Worm (Caenorhabditis elegans): ENCODE measurements around the gene srlf-32.

The srlf-32 gene

DNA sequence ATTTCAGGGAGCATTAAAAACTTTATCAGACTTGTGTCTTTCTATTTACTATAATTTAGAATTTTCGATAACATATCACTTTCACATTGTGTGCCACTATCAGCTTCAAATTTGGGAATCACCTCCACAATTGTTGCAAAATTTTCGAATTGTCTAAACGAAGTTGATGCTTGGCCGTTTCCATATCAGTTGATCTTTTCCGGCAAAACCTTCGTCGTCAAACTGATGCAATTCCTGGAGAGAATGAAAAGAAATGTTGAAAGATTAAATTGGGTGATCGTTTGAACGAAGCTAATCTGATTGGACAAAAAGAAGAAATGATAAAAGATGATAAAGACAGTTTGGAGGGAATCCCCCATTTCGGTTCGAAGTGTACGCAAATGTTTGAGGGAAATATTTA lies 29.8 kb downstream of the srlf-32 start (continued):
- TF ChIP-seq nhr-25 (tag; optimal IDR thresholded peaks at IDR 0.05), result peak; percentile 81
- TF ChIP-seq ceh-9 (tag; optimal IDR thresholded peaks at IDR 0.05), result no peak

- TF ChIP-seq elt-2 (tag; optimal IDR thresholded peaks at IDR 0.05) (peak; percentile 89), elt-3 (tag; optimal IDR thresholded peaks at IDR 0.05) (peak in 2 of 3 experiments; percentile 73 to 93), R02D3.7 (tag; optimal IDR thresholded peaks at IDR 0.05) (peak; percentile 27), unc-39 (tag; optimal IDR thresholded peaks at IDR 0.05) (no peak), ceh-28 (tag; optimal IDR thresholded peaks at IDR 0.05) (peak; percentile 49), fkh-2 (tag; optimal IDR thresholded peaks at IDR 0.05) (no peak), eor-1 (tag; optimal IDR thresholded peaks at IDR 0.05) (no peak), fos-1 (tag; optimal IDR thresholded peaks at IDR 0.05) (peak; percentile 3), unc-62 (GFP tag; optimal IDR thresholded peaks at IDR 0.05) (peak; percentile 81), jun-1 (tag; optimal IDR thresholded peaks at IDR 0.05) (peak; percentile 88), nhr-25 (tag; optimal IDR thresholded peaks at IDR 0.05) (peak; percentile 99), mdl-1 (tag; optimal IDR thresholded peaks at IDR 0.05) (peak; percentile 99), ceh-16 (tag; optimal IDR thresholded peaks at IDR 0.05) (no peak), ztf-11 (tag; optimal IDR thresholded peaks at IDR 0.05) (no peak), egl-27 (tag; optimal IDR thresholded peaks at IDR 0.05) (peak; percentile 68), nhr-77 (tag; optimal IDR thresholded peaks at IDR 0.05) (no peak), ZK546.5 (tag; optimal IDR thresholded peaks at IDR 0.05) (no peak), mml-1 (tag; optimal IDR thresholded peaks at IDR 0.05) (peak; percentile 40), nhr-23 (tag; optimal IDR thresholded peaks at IDR 0.05) (peak; percentile 93), nhr-28 (tag; optimal IDR thresholded peaks at IDR 0.05) (peak; percentile 57), snpc-4 (tag; optimal IDR thresholded peaks at IDR 0.05) (peak; percentile 39), nfya-1 (tag; optimal IDR thresholded peaks at IDR 0.05; ENCODE audit: insufficient read depth) (peak; percentile 78), nhr-43 (tag; optimal IDR thresholded peaks at IDR 0.05; ENCODE audit: poor library complexity, severe bottlenecking) (peak; percentile 98), tbx-2 (tag; optimal IDR thresholded peaks at IDR 0.05) (peak; percentile 57), pqm-1 (tag; optimal IDR thresholded peaks at IDR 0.05) (peak; percentile 62), lsy-12 (tag; optimal IDR thresholded peaks at IDR 0.05) (peak; percentile 81), ceh-82 (tag; optimal IDR thresholded peaks at IDR 0.05) (no peak), lin-15B (tag; optimal IDR thresholded peaks at IDR 0.05) (peak; percentile 37), elt-1 (tag; optimal IDR thresholded peaks at IDR 0.05) (peak; percentile 60), pha-4 (tag; optimal IDR thresholded peaks at IDR 0.05) (peak; percentile 91)
Observed at ce11 chrIV:11956387-11956786, 30.6 kb downstream of the srlf-32 start.

- TF ChIP-seq nhr-43 (tag; optimal IDR thresholded peaks at IDR 0.05; ENCODE audit: poor library complexity, severe bottlenecking) (no peak), fos-1 (tag; optimal IDR thresholded peaks at IDR 0.05) (no peak), egl-27 (tag; optimal IDR thresholded peaks at IDR 0.05) (no peak), eor-1 (tag; optimal IDR thresholded peaks at IDR 0.05) (no peak), nhr-11 (tag; optimal IDR thresholded peaks at IDR 0.05) (no peak), aly-2 (tag; optimal IDR thresholded peaks at IDR 0.05) (no peak), snpc-4 (tag; optimal IDR thresholded peaks at IDR 0.05) (no peak), nfya-1 (tag; optimal IDR thresholded peaks at IDR 0.05; ENCODE audit: insufficient read depth) (peak; percentile 15), nhr-28 (tag; optimal IDR thresholded peaks at IDR 0.05) (no peak), daf-12 (tag; optimal IDR thresholded peaks at IDR 0.05) (no peak), ztf-11 (tag; optimal IDR thresholded peaks at IDR 0.05) (no peak), lsy-12 (tag; optimal IDR thresholded peaks at IDR 0.05) (no peak), pqm-1 (tag; optimal IDR thresholded peaks at IDR 0.05) (no peak), pha-4 (tag; optimal IDR thresholded peaks at IDR 0.05) (peak; percentile 79), ZK546.5 (tag; optimal IDR thresholded peaks at IDR 0.05) (no peak), lin-39 (tag; optimal IDR thresholded peaks at IDR 0.05) (peak; percentile 19), nhr-23 (tag; optimal IDR thresholded peaks at IDR 0.05) (no peak), elt-1 (tag; optimal IDR thresholded peaks at IDR 0.05) (no peak)
Observed at ce11 chrIV:11957074-11957473, 31.2 kb downstream of the srlf-32 start.

ce11 chrIV:11959573-11959972 lies 33.7 kb downstream of the srlf-32 start, which contains the start of gene tgt-1:
Gene tgt-1 (minus strand): TSS chrIV:11959804.
- TF ChIP-seq nhr-23 (tag; optimal IDR thresholded peaks at IDR 0.05), result no peak

All from whole organism, L3 larva.